Worm (Caenorhabditis elegans) whole organism, young adult: ENCODE data around the gene R151.8.

Experiments
- B0019.2 ChIP-seq: fragments of 200-800 bp; sonication (Bioruptor generic); conservative IDR thresholded peaks from 2 replicates; pipeline ENCODE4 v1.3.6; 2022; ENCODE audit warnings: missing genetic modification reagents, missing genetic modification characterization, missing compliant biosample characterization
- B0261.1 ChIP-seq: sonication (generic microtip); optimal IDR thresholded peaks from 2 replicates; lab custom pipeline; 2016; ENCODE audit warnings: mild to moderate bottlenecking, missing genetic modification characterization, moderate library complexity, missing compliant biosample characterization
- F22D6.2 ChIP-seq: sonication (generic microtip); optimal IDR thresholded peaks from 2 replicates; lab custom pipeline; 2016; ENCODE audit warnings: mild to moderate bottlenecking, missing genetic modification characterization, missing compliant biosample characterization
- F39B2.1 ChIP-seq: fragments of 200-800 bp; sonication (Bioruptor generic); IDR thresholded peaks from 2 replicates; pipeline ENCODE4 v1.3.6; 2022; ENCODE audit warnings: missing genetic modification reagents, missing genetic modification characterization, missing compliant biosample characterization
- Y67H2A.10 ChIP-seq: fragments of 200-800 bp; sonication (Bioruptor generic); conservative IDR thresholded peaks from 2 replicates; pipeline ENCODE4 v1.3.6; 2022; ENCODE audit warnings: missing genetic modification reagents, missing genetic modification characterization, missing compliant biosample characterization
- akir-1 ChIP-seq: fragments of 200-800 bp; sonication (Bioruptor generic); optimal IDR thresholded peaks from 2 replicates; lab custom pipeline; 2018; ENCODE audit warnings: mild to moderate bottlenecking, missing genetic modification characterization, moderate library complexity, missing compliant biosample characterization
- aptf-3 ChIP-seq: fragments of 200-800 bp; sonication (Bioruptor generic); IDR thresholded peaks from 2 replicates; pipeline ENCODE4 v1.3.6; 2022; ENCODE audit warnings: missing genetic modification characterization, missing compliant biosample characterization
- atf-7 ChIP-seq: sonication (generic microtip); optimal IDR thresholded peaks from 2 replicates; lab custom pipeline; 2017; ENCODE audit warnings: mild to moderate bottlenecking, missing genetic modification characterization, missing compliant biosample characterization
- bed-1 ChIP-seq: fragments of 200-800 bp; sonication (Bioruptor generic); IDR thresholded peaks from 2 replicates; pipeline ENCODE4 v1.3.6; 2022; ENCODE audit warnings: missing genetic modification reagents, missing genetic modification characterization, missing compliant biosample characterization
- ccch-3 ChIP-seq: fragments of 200-800 bp; sonication (Bioruptor generic); optimal IDR thresholded peaks from 2 replicates; lab custom pipeline; 2018; ENCODE audit warnings: mild to moderate bottlenecking, missing genetic modification characterization, missing compliant biosample characterization
- ceh-100 ChIP-seq: fragments of 200-800 bp; sonication (Bioruptor generic); IDR thresholded peaks from 2 replicates; pipeline ENCODE4 v1.3.6; 2022; ENCODE audit warnings: missing genetic modification reagents, missing genetic modification characterization, missing compliant biosample characterization
- ceh-91 ChIP-seq: fragments of 200-800 bp; sonication (Bioruptor generic); IDR thresholded peaks from 2 replicates; pipeline ENCODE4 v1.3.6; 2022; ENCODE audit warnings: missing genetic modification reagents, missing genetic modification characterization, missing compliant biosample characterization
- chd-7 ChIP-seq: sonication (generic microtip); optimal IDR thresholded peaks from 2 replicates; lab custom pipeline; 2016; ENCODE audit warnings: mild to moderate bottlenecking, missing genetic modification characterization, moderate library complexity, missing compliant biosample characterization
- dox-1 ChIP-seq: fragments of 200-800 bp; sonication (Bioruptor generic); IDR thresholded peaks from 2 replicates; pipeline ENCODE4 v1.3.6; 2022; ENCODE audit warnings: missing genetic modification reagents, missing genetic modification characterization, missing compliant biosample characterization
- egl-18 ChIP-seq: fragments of 200-800 bp; sonication (Bioruptor generic); IDR thresholded peaks from 2 replicates; pipeline ENCODE4 v1.3.6; 2022; ENCODE audit warnings: missing genetic modification reagents, missing genetic modification characterization, missing compliant biosample characterization
- egl-44 ChIP-seq: fragments of 200-800 bp; sonication (Bioruptor generic); IDR thresholded peaks from 2 replicates; pipeline ENCODE4 v1.3.6; 2022; ENCODE audit warnings: missing genetic modification reagents, missing genetic modification characterization, missing compliant biosample characterization
- egrh-3 ChIP-seq: fragments of 200-800 bp; sonication (Bioruptor generic); IDR thresholded peaks from 2 replicates; pipeline ENCODE4 v1.3.6; 2022; ENCODE audit warnings: missing genetic modification reagents, missing genetic modification characterization, missing compliant biosample characterization
- ekl-4 ChIP-seq: fragments of 200-800 bp; sonication (Bioruptor generic); IDR thresholded peaks from 2 replicates; pipeline ENCODE4 v1.3.6; 2022; ENCODE audit warnings: missing genetic modification reagents, missing genetic modification characterization, missing compliant biosample characterization
- fkh-3 ChIP-seq: sonication (generic microtip); optimal IDR thresholded peaks from 2 replicates; lab custom pipeline; 2016; ENCODE audit warnings: mild to moderate bottlenecking, missing genetic modification characterization, missing compliant biosample characterization
- hlh-26 ChIP-seq: fragments of 200-800 bp; sonication (Bioruptor generic); conservative IDR thresholded peaks from 2 replicates; pipeline ENCODE4 v1.3.6; 2022; ENCODE audit warnings: missing genetic modification reagents, missing genetic modification characterization, missing compliant biosample characterization
- hmg-20 ChIP-seq: fragments of 200-800 bp; sonication (Bioruptor generic); IDR thresholded peaks from 2 replicates; pipeline ENCODE4 v1.3.6; 2022; ENCODE audit warnings: missing genetic modification reagents, missing genetic modification characterization, missing compliant biosample characterization
- lin-26 ChIP-seq: fragments of 200-800 bp; sonication (Bioruptor generic); IDR thresholded peaks from 2 replicates; pipeline ENCODE4 v1.3.6; 2022; ENCODE audit warnings: missing genetic modification reagents, missing genetic modification characterization, missing compliant biosample characterization
- lin-35 ChIP-seq, 3 experiments: fragments of 150-350 bp in 2 of 3; sonication (generic microtip) in 1 of 3; optimal IDR thresholded peaks; 2 replicates each; lab custom pipeline; 2014 to 2018; ENCODE audit warnings: missing biosample characterization in 3 of 3, missing genetic modification characterization in 3 of 3, missing genetic modification reagents in 3 of 3
- lir-1 ChIP-seq: fragments of 200-800 bp; sonication (Bioruptor generic); conservative IDR thresholded peaks from 2 replicates; pipeline ENCODE4 v1.3.6; 2022; ENCODE audit warnings: missing genetic modification reagents, missing genetic modification characterization, missing compliant biosample characterization
- lsy-27 ChIP-seq: sonication (generic microtip); optimal IDR thresholded peaks from 2 replicates; lab custom pipeline; 2017; ENCODE audit warnings: missing genetic modification characterization, mild to moderate bottlenecking, missing compliant biosample characterization, antibody characterized with exemption, missing genotype, borderline replicate concordance; ENCODE audit not compliant: insufficient read depth
- madf-3 ChIP-seq: fragments of 200-800 bp; sonication (Bioruptor generic); IDR thresholded peaks from 2 replicates; pipeline ENCODE4 v1.3.6; 2022; ENCODE audit warnings: missing genetic modification reagents, missing genetic modification characterization, missing compliant biosample characterization
- mxl-1 ChIP-seq: sonication (generic microtip); optimal IDR thresholded peaks from 2 replicates; lab custom pipeline; 2016; ENCODE audit warnings: missing genetic modification characterization, missing compliant biosample characterization
- nfya-2 ChIP-seq: fragments of 200-800 bp; sonication (Bioruptor generic); IDR thresholded peaks from 2 replicates; pipeline ENCODE4 v1.3.6; 2022; ENCODE audit warnings: missing genetic modification reagents, missing genetic modification characterization, missing compliant biosample characterization
- nfyb-1 ChIP-seq: fragments of 200-800 bp; sonication (Bioruptor generic); IDR thresholded peaks from 2 replicates; pipeline ENCODE4 v1.3.6; 2022; ENCODE audit warnings: missing genetic modification reagents, missing genetic modification characterization, missing compliant biosample characterization
- nhr-27 ChIP-seq: fragments of 200-800 bp; sonication (Bioruptor generic); optimal IDR thresholded peaks from 2 replicates; lab custom pipeline; 2018; ENCODE audit warnings: mild to moderate bottlenecking, missing genetic modification characterization, moderate library complexity, missing compliant biosample characterization
- pha-4 ChIP-seq: fragments of 150-350 bp; sonication (generic microtip); optimal IDR thresholded peaks from 2 replicates; lab custom pipeline; 2014; ENCODE audit warnings: missing biosample characterization, missing genetic modification reagents, missing genetic modification characterization
- rcor-1 ChIP-seq: fragments of 200-800 bp; sonication (Bioruptor generic); IDR thresholded peaks from 2 replicates; pipeline ENCODE4 v1.3.6; 2022; ENCODE audit warnings: missing genetic modification reagents, missing genetic modification characterization, missing compliant biosample characterization
- repo-1 ChIP-seq: sonication (generic microtip); optimal IDR thresholded peaks from 2 replicates; lab custom pipeline; 2017; ENCODE audit warnings: mild to moderate bottlenecking, missing genetic modification characterization, missing compliant biosample characterization
- sdz-38 ChIP-seq: sonication (generic microtip); optimal IDR thresholded peaks from 2 replicates; lab custom pipeline; 2016; ENCODE audit warnings: missing genotype, missing genetic modification characterization, missing compliant biosample characterization
- sea-2 ChIP-seq: fragments of 200-800 bp; sonication (Bioruptor generic); IDR thresholded peaks from 2 replicates; pipeline ENCODE4 v1.3.6; 2022; ENCODE audit warnings: missing genetic modification characterization, missing compliant biosample characterization
- snpc-3.4 ChIP-seq: sonication (generic microtip); optimal IDR thresholded peaks from 2 replicates; lab custom pipeline; 2017; ENCODE audit warnings: missing genetic modification characterization, mild to moderate bottlenecking, missing compliant biosample characterization, antibody characterized with exemption, moderate library complexity, missing genotype, missing genetic modification reagents
- somi-1 ChIP-seq: fragments of 200-800 bp; sonication (Bioruptor generic); optimal IDR thresholded peaks from 2 replicates; lab custom pipeline; 2018; ENCODE audit warnings: mild to moderate bottlenecking, missing genetic modification characterization, missing compliant biosample characterization
- sptf-2 ChIP-seq: fragments of 200-800 bp; sonication (Bioruptor generic); optimal IDR thresholded peaks from 2 replicates; lab custom pipeline; 2018; ENCODE audit warnings: mild to moderate bottlenecking, missing genetic modification characterization, missing compliant biosample characterization
- zfh-2 ChIP-seq: fragments of 200-800 bp; sonication (Bioruptor generic); conservative IDR thresholded peaks from 2 replicates; pipeline ENCODE4 v1.3.6; 2022; ENCODE audit warnings: missing genetic modification reagents, missing genetic modification characterization, missing compliant biosample characterization
- ztf-18 ChIP-seq: sonication (generic microtip); optimal IDR thresholded peaks from 2 replicates; lab custom pipeline; 2016; ENCODE audit warnings: missing genotype, mild to moderate bottlenecking, missing genetic modification characterization, missing compliant biosample characterization
- ztf-25 ChIP-seq: fragments of 200-800 bp; sonication (Bioruptor generic); IDR thresholded peaks from 2 replicates; pipeline ENCODE4 v1.3.6; 2022; ENCODE audit warnings: missing genetic modification reagents, missing genetic modification characterization, missing compliant biosample characterization
- ztf-6 ChIP-seq: fragments of 200-800 bp; sonication (Bioruptor generic); IDR thresholded peaks from 2 replicates; pipeline ENCODE4 v1.3.6; 2022; ENCODE audit warnings: missing genetic modification reagents, missing genetic modification characterization, missing compliant biosample characterization

The R151.8 gene

DNA sequence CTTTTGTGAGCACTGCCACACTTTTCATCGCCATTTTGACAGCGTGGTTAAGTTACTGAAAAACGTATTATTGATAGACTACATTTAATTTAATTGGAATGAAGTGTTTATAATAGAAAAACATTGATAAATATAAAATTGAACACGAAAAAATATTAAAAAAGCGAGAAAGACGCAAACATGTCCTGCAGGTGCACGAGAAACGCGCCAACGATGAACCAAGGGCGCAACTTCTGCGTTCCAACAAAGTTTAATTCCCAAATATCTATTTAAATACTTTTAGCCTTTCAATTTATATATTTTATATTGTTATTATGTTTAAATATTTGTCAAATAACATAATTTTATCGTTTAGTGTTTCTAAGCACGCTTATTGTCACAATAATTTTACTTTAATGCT, 4.6 kb upstream of the R151.8 start, which contains the start of gene ndus-8 (continued):
- TF ChIP-seq bed-1 (GFP tag; lab: Robert Waterston, UW) (no peak), lin-26 (GFP tag; lab: Robert Waterston, UW) (no peak), egrh-3 (no peak), lsy-27 (no peak), B0019.2 (GFP tag; lab: Robert Waterston, UW) (no peak), atf-7 (tag; lab: Kevin White, UChicago) (no peak), nhr-27 (no peak), ztf-6 (GFP tag; lab: Robert Waterston, UW) (no peak), F39B2.1 (GFP tag; lab: Robert Waterston, UW) (no peak), repo-1 (no peak), Y67H2A.10 (GFP tag; lab: Robert Waterston, UW) (no peak), hlh-26 (GFP tag; lab: Robert Waterston, UW) (no peak), sdz-38 (tag; lab: Kevin White, UChicago) (no peak), chd-7 (tag; lab: Kevin White, UChicago) (no peak), mxl-1 (no peak), ccch-3 (GFP tag; lab: Kevin White, UChicago) (no peak), pha-4 (tag; lab: Kevin White, UChicago) (peak; percentile 45), zfh-2 (no peak), egl-44 (GFP tag; lab: Robert Waterston, UW) (no peak), akir-1 (GFP tag; lab: Kevin White, UChicago) (no peak), ekl-4 (GFP tag; lab: Robert Waterston, UW) (no peak), snpc-3.4 (tag; lab: Kevin White, UChicago) (peak; percentile 50), ztf-25 (GFP tag; lab: Robert Waterston, UW) (no peak), lir-1 (GFP tag; lab: Robert Waterston, UW) (no peak), hmg-20 (GFP tag; lab: Robert Waterston, UW) (no peak), sptf-2 (no peak), sea-2 (no peak), egl-18 (no peak), ceh-91 (GFP tag; lab: Robert Waterston, UW) (no peak), aptf-3 (GFP tag; lab: Robert Waterston, UW) (no peak), B0261.1 (tag; lab: Kevin White, UChicago) (no peak), madf-3 (GFP tag; lab: Robert Waterston, UW) (no peak), somi-1 (GFP tag; lab: Kevin White, UChicago) (no peak), nfya-2 (GFP tag; lab: Robert Waterston, UW) (no peak), dox-1 (GFP tag; lab: Robert Waterston, UW) (no peak), fkh-3 (tag; lab: Kevin White, UChicago) (no peak)

DNA sequence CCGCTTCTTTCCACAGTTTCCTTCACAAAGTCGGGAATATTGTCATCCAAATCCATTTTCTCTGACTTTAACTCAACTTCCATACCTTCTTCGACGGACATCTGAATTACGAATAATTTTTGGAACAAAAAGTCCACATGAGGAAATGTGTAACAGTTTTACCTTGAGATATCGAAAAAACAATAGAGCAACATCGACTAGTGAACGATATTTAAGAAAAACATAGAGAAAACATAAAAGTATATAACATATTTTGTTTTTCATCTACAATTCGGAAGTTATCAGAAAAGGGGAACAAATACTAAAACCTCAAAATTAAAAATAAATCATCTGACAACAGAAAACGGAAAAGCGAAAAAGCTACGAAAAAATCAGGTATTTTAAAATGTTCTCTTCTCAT, 3.2 kb upstream of the R151.8 start, which contains the start of gene adr-2:
adr-2 (minus strand) TSS at position 101 of the 400 bp plus-strand sequence.
- TF ChIP-seq ztf-18 (tag; lab: Kevin White, UChicago) (peak; percentile 10), ceh-100 (no peak)

DNA sequence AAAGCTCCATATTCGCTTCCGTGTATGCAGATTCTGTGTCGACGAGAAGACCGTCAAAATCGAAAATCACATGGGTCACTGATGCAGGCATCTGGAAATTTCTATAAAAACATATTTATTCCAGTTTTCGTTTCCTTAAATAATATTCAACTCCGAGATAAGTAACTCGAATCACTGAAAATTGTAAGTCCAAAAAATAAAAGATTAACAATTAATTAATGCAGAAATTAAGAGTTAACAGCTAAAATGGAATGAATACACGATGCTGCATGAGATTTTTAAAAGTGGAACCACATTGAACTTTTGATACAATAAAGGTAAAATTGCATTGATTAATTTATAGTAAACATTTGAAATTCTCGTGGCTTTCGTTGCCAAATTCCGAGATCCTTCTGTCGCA, 1.3 kb upstream of the R151.8 start, which contains the start of gene R151.10:
R151.10 (minus strand) TSS at position 101 of the 400 bp plus-strand sequence.
- TF ChIP-seq rcor-1 (GFP tag; lab: Robert Waterston, UW) (no peak), nfyb-1 (GFP tag; lab: Robert Waterston, UW) (no peak), lin-35 (GFP tag; optimal IDR thresholded peaks at IDR 0.05; lab: Kevin White, UChicago) (no peak), F22D6.2 (tag; lab: Kevin White, UChicago) (no peak)
- TF ChIP-seq, all 124 proteins: peak for 0
